Fruit fly (Drosophila melanogaster) ovary, adult (tissue): ENCODE data around the gene CG44303.

Experiments
- CG17801 ChIP-seq: fragments of 200-800 bp; optimal IDR thresholded peaks from 2 replicates; lab custom pipeline; 2019; ENCODE audit warnings: missing biosample characterization, mild to moderate bottlenecking, missing genetic modification characterization, moderate library complexity; ENCODE audit not compliant: partially characterized antibody

Gene CG44303

DNA sequence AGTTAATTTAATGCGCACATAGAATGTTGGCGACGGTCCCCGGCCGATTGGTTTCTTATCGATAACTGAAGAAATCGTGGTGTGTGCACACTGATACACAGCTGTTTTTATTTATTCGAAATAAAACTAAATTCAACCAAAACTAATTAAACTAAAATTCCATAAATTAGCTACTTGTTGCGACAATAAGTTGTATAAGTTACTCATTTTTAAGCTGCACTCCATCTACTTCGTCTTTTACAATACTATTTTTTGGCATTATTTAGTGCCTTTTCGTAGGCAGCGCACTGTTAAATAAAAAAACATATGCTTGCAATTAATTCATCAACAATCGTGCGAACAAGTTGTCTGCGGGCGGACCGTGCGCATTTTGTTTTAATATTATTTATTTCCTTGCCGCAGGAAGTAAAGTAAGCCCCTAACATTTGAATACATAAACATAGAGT, 25.8 kb downstream of the CG44303 start, which contains the start of the genes CG3224 and Ctr1A:
Gene CG3224, minus strand, starts transcription at position 71 of the 446 bp plus-strand sequence.
Gene Ctr1A, plus strand, starts transcription at position 256 of the 446 bp plus-strand sequence.
- no peak for TF ChIP-seq CG17801 (GFP tag; lab: Kevin White, UChicago)

DNA sequence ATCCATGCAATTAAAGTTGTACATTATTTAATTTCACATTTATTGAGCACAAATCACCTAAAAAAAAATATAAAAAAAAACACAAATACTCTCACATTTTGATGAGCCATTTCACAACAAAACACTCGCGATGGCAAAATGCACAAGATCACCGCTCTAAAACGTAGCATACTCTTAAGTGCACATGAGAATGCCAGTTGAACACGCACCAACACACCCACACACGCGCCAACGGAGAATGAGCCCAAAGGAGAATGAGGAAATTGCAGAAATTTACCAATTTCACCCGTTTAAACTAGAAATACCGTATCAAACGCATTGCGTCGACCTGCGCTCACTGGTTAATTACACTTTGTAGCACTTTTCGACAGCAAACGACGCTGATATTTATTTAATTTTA, 27.3 kb downstream of the CG44303 start:
- TF ChIP-seq CG17801 (GFP tag; lab: Kevin White, UChicago): no peak

DNA sequence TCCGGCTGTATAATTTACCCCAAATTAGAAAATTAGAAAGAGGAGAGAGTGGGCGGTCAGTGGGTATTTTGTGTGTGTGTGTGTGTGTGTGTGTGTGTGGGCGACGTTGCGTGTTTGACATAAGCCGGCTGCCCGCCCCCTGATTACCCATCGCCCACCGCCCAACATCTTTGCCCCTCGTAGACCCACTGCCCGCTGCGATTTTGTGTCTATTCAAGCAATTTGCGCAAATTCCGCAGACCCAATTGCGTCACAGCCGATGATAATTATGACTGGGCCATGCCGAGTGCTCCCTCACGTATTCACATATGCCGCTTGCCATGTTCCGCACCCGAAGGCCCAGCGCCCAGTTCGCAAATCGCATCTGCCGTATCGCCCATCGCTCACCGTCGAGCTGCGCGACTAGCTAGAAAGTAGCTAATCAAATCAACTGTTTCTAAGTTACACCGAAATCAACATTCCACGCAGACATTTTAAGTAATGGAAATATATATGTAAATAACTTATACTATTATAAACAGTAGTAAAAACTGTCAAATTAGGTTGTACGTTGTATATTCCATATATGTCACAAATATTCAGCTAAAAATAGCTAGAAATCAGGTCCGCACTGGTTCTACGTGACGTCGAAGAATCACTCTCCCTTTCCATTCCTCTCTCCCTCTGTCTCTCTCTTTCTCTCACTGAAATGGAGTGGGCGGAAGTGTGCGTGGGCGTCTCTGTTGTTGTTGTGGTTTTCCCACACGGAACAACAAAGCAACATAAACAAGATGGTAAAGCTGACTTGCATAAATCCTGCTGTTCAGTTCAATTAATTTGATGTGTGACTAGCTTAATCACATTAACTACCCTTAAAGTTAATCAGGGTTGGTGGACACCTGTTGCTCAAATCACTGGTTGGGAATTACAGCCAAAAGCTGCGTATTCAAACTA, 30.3 kb downstream of the CG44303 start:
- TF ChIP-seq CG17801 (GFP tag; lab: Kevin White, UChicago): peak; percentile 78

DNA sequence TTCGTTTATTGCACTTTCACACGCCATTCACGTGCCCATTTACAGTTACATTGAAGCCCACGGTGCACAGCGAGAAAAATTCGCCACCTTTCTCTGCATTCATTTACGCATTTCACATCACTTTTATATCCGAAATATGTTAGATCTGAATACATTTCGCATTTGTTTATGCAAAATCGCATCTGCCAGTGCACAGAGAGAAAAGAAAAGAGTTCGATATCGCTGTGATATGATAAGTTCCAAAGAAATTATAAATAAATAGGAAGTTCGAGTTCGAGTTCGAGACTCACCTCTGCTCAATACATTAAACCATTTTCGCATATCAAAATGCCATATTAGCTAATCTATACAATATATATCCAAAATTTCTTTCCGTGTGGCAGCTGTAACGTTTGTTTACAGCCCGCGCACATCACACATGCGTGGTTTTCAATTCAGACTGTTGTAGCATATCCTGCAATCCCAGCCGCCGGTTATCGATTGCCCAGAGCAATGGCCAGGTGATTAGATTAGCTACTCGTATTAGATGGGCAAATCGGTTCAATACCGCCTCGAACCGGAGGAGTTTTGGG, 31.1 kb downstream of the CG44303 start:
- TF ChIP-seq CG17801 (GFP tag; lab: Kevin White, UChicago): peak; percentile 93

DNA sequence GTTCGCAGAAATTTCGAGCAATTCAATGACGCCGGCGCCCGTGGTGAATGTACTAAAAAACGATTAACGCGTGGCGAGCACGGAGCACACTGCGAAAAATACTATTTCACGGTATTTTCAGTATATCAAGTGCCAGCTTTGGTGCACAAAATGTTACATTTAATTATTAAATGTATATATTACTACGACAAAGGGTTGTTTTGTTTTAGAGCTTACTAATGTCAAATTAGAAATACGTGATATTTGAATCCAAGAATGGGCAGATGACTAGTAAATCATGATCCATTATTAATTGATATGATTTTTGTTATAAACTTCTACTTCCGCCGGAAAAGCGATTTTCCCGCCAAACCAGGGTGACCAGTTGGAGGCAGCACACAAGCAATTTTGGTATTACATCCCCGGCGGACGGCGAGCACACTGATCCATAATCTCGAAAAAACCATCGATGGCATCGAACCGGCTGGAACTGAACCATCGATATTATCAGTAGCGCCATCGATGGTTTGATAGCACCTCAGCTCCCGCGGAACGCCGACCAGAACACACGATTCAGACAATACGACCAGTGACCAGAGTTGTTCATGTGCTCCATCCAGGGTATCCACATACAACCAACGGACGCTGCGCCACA, 32.9 kb downstream of the CG44303 start, which contains the start of the genes CG3226 and Cdc7:
Gene CG3226, minus strand, starts transcription at position 51 of the 634 bp plus-strand sequence.
Gene Cdc7, plus strand, starts transcription at position 344 of the 634 bp plus-strand sequence.
- TF ChIP-seq CG17801 (GFP tag; lab: Kevin White, UChicago): peak; percentile 78

DNA sequence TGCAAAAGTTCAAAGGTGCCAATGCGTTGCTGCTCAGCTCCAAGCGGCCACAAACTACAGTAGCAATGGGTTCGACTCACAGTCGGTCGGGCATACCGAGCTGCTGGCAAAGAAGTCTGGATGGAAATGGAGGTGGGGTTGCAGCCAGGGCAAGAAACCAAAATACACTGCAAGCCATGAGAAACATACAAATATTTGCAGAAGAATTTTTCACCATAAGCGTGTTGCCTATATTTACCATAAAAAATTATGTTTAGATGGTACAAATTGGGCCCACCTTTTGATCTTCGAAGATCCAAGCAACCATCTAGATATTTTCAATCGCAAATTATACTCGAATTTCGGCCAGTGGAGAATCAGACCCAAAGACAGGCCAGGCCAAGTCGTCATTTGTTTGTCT, 40.4 kb downstream of the CG44303 start:
- no peak for TF ChIP-seq CG17801 (GFP tag; lab: Kevin White, UChicago)

DNA sequence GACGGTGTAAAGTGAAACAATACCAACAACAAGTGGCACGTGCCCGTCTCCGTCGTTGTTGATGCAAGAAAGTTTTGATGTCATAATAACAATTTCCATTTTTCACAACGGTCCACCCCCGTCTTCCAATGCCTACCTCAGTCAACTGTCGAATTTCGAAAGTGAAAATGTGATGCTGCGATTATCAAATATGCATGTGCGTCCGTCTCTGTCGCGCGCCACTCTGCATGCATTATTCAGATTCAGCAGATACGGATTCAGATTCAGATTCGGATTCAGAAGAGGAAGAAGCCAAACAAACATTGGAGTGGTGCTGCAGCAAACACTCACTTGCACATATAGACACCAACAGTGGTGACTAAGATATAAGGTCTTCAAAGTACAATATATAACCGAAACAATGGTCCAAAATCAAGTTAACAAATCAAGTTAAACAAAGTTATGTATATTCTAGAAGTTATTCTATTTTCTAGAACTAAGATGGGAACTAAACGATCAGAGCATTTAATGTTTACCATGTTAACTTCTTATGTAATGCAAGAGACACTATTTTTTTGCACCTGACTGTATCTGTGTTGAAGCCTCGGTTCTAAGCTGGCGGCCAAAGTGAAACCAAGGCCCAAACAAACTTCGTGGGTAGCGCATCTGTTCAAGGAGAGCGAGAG, 44.5 kb downstream of the CG44303 start:
- TF ChIP-seq CG17801 (GFP tag; lab: Kevin White, UChicago): no peak

DNA sequence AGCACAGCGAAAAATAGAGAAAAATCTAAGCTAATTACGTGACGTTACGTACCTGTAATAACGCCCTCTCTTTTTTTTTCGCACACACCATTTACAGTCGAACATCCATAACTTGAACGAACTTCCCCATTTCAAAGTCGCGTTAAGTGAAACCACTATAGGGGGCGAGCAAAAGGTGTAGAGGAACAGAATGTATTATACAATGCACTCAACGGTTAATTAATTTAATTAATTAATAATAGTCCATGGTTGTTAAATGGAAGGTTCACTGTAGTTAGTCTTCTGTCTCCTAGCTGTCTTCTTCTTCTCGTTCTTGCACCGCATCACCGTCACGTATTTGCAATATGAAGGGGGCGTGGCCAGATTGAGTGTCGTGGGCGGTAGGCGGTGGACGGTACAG, 45.6 kb downstream of the CG44303 start:
- TF ChIP-seq CG17801 (GFP tag; lab: Kevin White, UChicago): peak; percentile 81

DNA sequence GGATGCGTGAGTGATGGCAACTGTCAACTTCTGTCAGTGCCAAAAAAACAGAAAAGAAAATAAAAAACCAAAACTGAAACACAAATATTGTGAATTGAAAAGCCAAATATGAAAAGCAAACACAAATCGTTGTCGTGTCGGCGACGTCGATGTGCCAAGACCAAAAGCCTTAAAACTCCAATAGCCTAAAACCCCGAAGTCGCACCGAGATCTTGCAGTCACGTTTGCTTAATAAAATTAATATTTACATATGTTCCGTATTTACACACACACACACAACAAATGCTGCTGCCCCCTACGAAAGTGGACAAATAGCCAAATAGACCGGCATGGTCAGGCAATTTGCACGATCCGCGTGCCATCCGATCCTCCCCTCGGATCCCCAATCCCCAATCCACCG, 49.1 kb downstream of the CG44303 start:
- no peak for TF ChIP-seq CG17801 (GFP tag; lab: Kevin White, UChicago)
